Worm (Caenorhabditis elegans): ENCODE data around the gene ZK1055.4.

Gene ZK1055.4

DNA sequence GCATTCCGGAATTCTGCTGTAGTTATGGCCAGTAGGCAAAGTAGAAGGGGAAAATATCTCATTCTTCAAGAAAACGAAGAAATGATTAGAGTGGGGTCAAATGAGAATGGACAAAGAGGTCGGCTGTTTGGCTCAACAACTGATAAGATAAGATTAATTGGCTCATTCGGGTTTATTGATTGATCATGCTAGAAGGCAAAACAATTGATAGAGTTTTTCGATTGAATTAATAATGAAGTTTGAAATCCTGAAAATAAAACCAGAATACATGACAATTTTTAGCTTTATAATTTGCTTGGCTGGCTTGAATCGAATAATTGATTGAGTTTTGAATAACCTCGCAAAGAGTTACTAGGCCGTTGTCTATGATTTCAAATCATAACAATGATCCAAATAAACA lies 44.4 kb downstream of the ZK1055.4 start, which contains the start of gene ppt-1:
Gene ppt-1, minus strand, starts transcription at position 101 of the 400 bp plus-strand sequence.
- no peak for TF ChIP-seq unc-62 (GFP tag; optimal IDR thresholded peaks at IDR 0.05)

DNA sequence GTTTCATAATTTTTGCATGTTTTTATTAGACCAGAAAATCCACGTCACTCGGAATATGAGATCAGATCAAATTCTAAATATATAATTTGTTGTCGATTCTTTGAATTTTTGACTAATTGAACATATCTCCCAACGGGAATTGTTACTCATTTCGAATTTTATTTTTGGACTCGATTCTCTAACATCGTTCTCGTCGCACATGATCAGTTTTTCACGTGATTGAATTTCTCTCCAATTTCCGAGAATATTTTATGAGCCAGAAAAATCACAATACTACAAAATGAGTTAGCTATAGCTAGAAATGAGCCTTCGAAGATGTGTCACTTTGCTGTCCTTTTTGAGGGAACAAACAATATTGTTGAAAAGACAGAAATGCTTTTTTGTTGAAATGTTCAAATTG lies 48.9 kb downstream of the ZK1055.4 start:
- TF ChIP-seq unc-62 (GFP tag; optimal IDR thresholded peaks at IDR 0.05): no peak

DNA sequence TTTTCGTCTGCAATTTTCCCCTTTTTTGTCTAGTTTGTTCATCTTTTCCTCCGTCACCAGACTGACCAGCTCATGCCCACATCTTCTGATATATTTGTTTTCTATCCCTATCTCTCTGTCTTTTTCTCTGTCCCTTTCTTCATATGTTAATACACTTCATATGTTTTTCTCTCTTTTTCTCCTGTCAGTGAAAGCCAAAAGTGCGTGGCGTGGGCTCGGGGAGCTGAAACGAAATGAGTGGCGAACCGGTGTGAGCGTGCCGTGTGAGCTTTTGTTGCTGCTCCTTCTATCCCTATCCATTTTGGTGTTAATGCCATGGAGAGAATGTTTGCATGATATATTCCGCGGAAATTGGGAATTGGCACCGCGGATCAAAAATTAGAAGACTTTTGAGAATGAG lies 50.0 kb downstream of the ZK1055.4 start:
- TF ChIP-seq unc-62 (GFP tag; optimal IDR thresholded peaks at IDR 0.05): no peak

DNA sequence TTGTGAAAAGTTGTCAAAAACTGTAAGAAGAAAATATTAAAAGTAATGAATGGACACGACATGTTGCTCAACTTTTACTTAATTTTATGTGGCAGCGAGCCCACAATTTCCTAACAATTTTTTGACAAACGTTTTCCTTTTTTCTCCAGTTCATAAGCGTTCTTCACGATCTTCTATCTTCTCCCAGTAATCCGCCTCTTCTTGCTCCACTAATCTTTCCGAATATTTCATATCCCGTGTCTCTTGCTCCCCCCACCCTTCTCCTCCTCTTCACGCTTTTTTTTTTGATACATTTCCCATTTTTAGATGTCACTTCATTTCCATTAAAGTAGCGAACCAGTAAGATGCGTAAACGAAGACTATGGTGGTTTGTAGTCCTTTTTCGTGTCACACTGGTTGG lies 51.1 kb downstream of the ZK1055.4 start, which contains the start of gene scd-2:
Gene scd-2, plus strand, starts transcription at position 301 of the 400 bp plus-strand sequence.
- no peak for TF ChIP-seq unc-62 (GFP tag; optimal IDR thresholded peaks at IDR 0.05)
